Worm (Caenorhabditis elegans) whole organism, L4/young adult: Measurements from ENCODE around the gene oac-41.

Experiments
- W03F9.2 ChIP-seq: fragments of 150-350 bp; optimal IDR thresholded peaks from 2 replicates; lab custom pipeline; 2014; ENCODE audit warnings: missing biosample characterization, missing genetic modification characterization
- dao-5 ChIP-seq: sonication (generic microtip); optimal IDR thresholded peaks from 2 replicates; lab custom pipeline; 2016; ENCODE audit warnings: missing genotype, missing genetic modification characterization, moderate library complexity, missing compliant biosample characterization
- him-1 ChIP-seq: sonication (generic microtip); optimal IDR thresholded peaks from 2 replicates; lab custom pipeline; 2016; ENCODE audit warnings: missing genotype, missing genetic modification reagents, missing genetic modification characterization, missing compliant biosample characterization

- TF ChIP-seq him-1 (tag; lab: Kevin White, UChicago) (no peak), W03F9.2 (tag; lab: Kevin White, UChicago) (no peak), dao-5 (tag; lab: Kevin White, UChicago) (no peak)
These were observed 43.9 kb upstream of the oac-41 start for ce11 chrV:9065915-9066314.
